Worm (Caenorhabditis elegans): ENCODE measurements around the gene F55C5.10.

ce11 chrV:12283187-12283586 lies at the start of gene F55C5.10:
- no peak for TF ChIP-seq him-1 (tag; optimal IDR thresholded peaks at IDR 0.05)
- TF ChIP-seq dao-5 (tag; optimal IDR thresholded peaks at IDR 0.05), result no peak
- TF ChIP-seq W03F9.2 (tag; optimal IDR thresholded peaks at IDR 0.05), result no peak

Measured in whole organism, L4/young adult.